Fruit fly (Drosophila melanogaster): Measurements from ENCODE around the gene Tsp66E.

Gene Tsp66E

dm6 chr3L:8966324-8967011, 54.2 kb downstream of the Tsp66E start, which contains the start of the genes CG5653 and CG5021:
Gene CG5653, minus strand, starts transcription at chr3L:8966374.
Gene CG5021, plus strand, starts transcription at chr3L:8966829.
- no peak for TF ChIP-seq rn (GFP tag; IDR thresholded peaks at IDR 0.05)
- peak; percentile 3 for TF ChIP-seq gl (tag; optimal IDR thresholded peaks at IDR 0.05)

- TF ChIP-seq EcR (GFP tag; optimal IDR thresholded peaks at IDR 0.05) (peak; percentile 2), CG17806 (tag; optimal IDR thresholded peaks at IDR 0.05) (no peak)
Observed at dm6 chr3L:8968437-8968836, 56.1 kb downstream of the Tsp66E start, which contains the start of gene CG5026. Gene CG5026, plus strand, starts transcription at chr3L:8968528.

dm6 chr3L:8974478-8975477, 62.5 kb downstream of the Tsp66E start, which contains the start of the genes pix and Srp68:
Gene pix, minus strand, starts transcription at chr3L:8974765.
Gene Srp68, plus strand, starts transcription at chr3L:8975046.
- TF ChIP-seq CG4496 (GFP tag; IDR thresholded peaks at IDR 0.05) (no peak), CG32121 (GFP tag; IDR thresholded peaks at IDR 0.05) (peak; percentile 30; the same call in 1 of the 2 replicates), CG12605 (GFP tag; IDR thresholded peaks at IDR 0.05) (0 out of 2 replicates have a peak, but pooled peaks have one; percentile 25), Ets98B (GFP tag; IDR thresholded peaks at IDR 0.05) (no peak), CG15710 (tag; optimal IDR thresholded peaks at IDR 0.05) (peak; percentile 65), CG14655 (GFP tag; optimal IDR thresholded peaks at IDR 0.05) (no peak), gl (tag; optimal IDR thresholded peaks at IDR 0.05) (no peak), CG17806 (tag; optimal IDR thresholded peaks at IDR 0.05) (peak; percentile 24), CG10348 (GFP tag; IDR thresholded peaks at IDR 0.05) (no peak), Snoo (tag; optimal IDR thresholded peaks at IDR 0.05) (peak; percentile 34), CG8159 (tag; optimal IDR thresholded peaks at IDR 0.05) (peak; percentile 63), Pif1B (GFP tag; optimal IDR thresholded peaks at IDR 0.05) (no peak), Pif1A (GFP tag; optimal IDR thresholded peaks at IDR 0.05) (no peak), fd96Ca (GFP tag; IDR thresholded peaks at IDR 0.05) (peak; percentile 59; the same call in 1 of the 3 replicates), rn (GFP tag; IDR thresholded peaks at IDR 0.05) (no peak), D1 (tag; optimal IDR thresholded peaks at IDR 0.05) (no peak), CG9948 (tag; optimal IDR thresholded peaks at IDR 0.05) (peak; percentile 47)

dm6 chr3L:8978678-8979413, 66.5 kb downstream of the Tsp66E start:
- TF ChIP-seq CG17806 (tag; optimal IDR thresholded peaks at IDR 0.05) (no peak), CG9948 (tag; optimal IDR thresholded peaks at IDR 0.05) (peak; percentile 8), CG12605 (GFP tag; IDR thresholded peaks at IDR 0.05) (peak; percentile 40), CG34367 (tag; optimal IDR thresholded peaks at IDR 0.05) (no peak), CG15710 (tag; optimal IDR thresholded peaks at IDR 0.05) (no peak), rn (GFP tag; IDR thresholded peaks at IDR 0.05) (no peak), CG10348 (GFP tag; IDR thresholded peaks at IDR 0.05) (peak; percentile 47; the same call in 1 of the 2 replicates), EcR (GFP tag; optimal IDR thresholded peaks at IDR 0.05) (peak; percentile 70), Pif1B (GFP tag; optimal IDR thresholded peaks at IDR 0.05) (no peak), Pif1A (GFP tag; optimal IDR thresholded peaks at IDR 0.05) (no peak), CG8159 (tag; optimal IDR thresholded peaks at IDR 0.05) (no peak), Ets98B (GFP tag; IDR thresholded peaks at IDR 0.05) (peak; percentile 74), CG13204 (GFP tag; optimal IDR thresholded peaks at IDR 0.05) (no peak), gl (tag; optimal IDR thresholded peaks at IDR 0.05) (no peak), Snoo (tag; optimal IDR thresholded peaks at IDR 0.05) (no peak), CG14655 (GFP tag; optimal IDR thresholded peaks at IDR 0.05) (no peak), CG8301 (tag; optimal IDR thresholded peaks at IDR 0.05) (peak; percentile 3), D1 (tag; optimal IDR thresholded peaks at IDR 0.05) (no peak), fd96Ca (GFP tag; IDR thresholded peaks at IDR 0.05) (peak; percentile 73; the same call in 2 of the 3 replicates), CG4496 (GFP tag; IDR thresholded peaks at IDR 0.05) (peak; percentile 83; the same call in 2 of the 3 replicates), CG32121 (GFP tag; IDR thresholded peaks at IDR 0.05) (peak; percentile 84)

- TF ChIP-seq CG8159 (tag; optimal IDR thresholded peaks at IDR 0.05) (no peak), CG13204 (GFP tag; optimal IDR thresholded peaks at IDR 0.05) (no peak), CG4496 (GFP tag; IDR thresholded peaks at IDR 0.05) (no peak), CG32121 (GFP tag; IDR thresholded peaks at IDR 0.05) (no peak), CG14655 (GFP tag; optimal IDR thresholded peaks at IDR 0.05) (no peak), CG12605 (GFP tag; IDR thresholded peaks at IDR 0.05) (no peak), CG8301 (tag; optimal IDR thresholded peaks at IDR 0.05) (no peak), Snoo (tag; optimal IDR thresholded peaks at IDR 0.05) (no peak)
Observed at dm6 chr3L:8979780-8980179, 67.5 kb downstream of the Tsp66E start, which contains the start of gene CG5644. Gene CG5644, minus strand, starts transcription at chr3L:8979880.

Measured in whole organism, pupa.